Worm (Caenorhabditis elegans) whole organism, L3 larva: ENCODE data around the gene anat-1.

Experiments used
- R02D3.7 ChIP-seq: fragments of 150-350 bp; optimal IDR thresholded peaks from 2 replicates; lab custom pipeline; 2014; ENCODE audit warnings: missing biosample characterization, missing genetic modification characterization
- ama-1 ChIP-seq: fragments of 150-350 bp; optimal IDR thresholded peaks from 2 replicates; lab custom pipeline; 2018
- ceh-16 ChIP-seq: sonication (generic microtip); optimal IDR thresholded peaks from 2 replicates; lab custom pipeline; 2017; ENCODE audit warnings: missing biosample characterization, missing genetic modification characterization
- ceh-82 ChIP-seq: fragments of 150-350 bp; optimal IDR thresholded peaks from 2 replicates; lab custom pipeline; 2014; ENCODE audit warnings: missing biosample characterization, missing genetic modification characterization
- ceh-9 ChIP-seq: sonication (generic microtip); optimal IDR thresholded peaks from 2 replicates; lab custom pipeline; 2018; ENCODE audit warnings: missing biosample characterization, missing genetic modification characterization
- daf-12 ChIP-seq: fragments of 150-350 bp; optimal IDR thresholded peaks from 2 replicates; lab custom pipeline; 2014; ENCODE audit warnings: missing biosample characterization, missing genetic modification reagents, missing genetic modification characterization
- egl-27 ChIP-seq: sonication (generic microtip); optimal IDR thresholded peaks from 4 replicates; lab custom pipeline; 2017; ENCODE audit warnings: missing biosample characterization, missing genetic modification reagents, missing genetic modification characterization
- egl-5 ChIP-seq: fragments of 150-350 bp; optimal IDR thresholded peaks from 2 replicates; lab custom pipeline; 2017; ENCODE audit warnings: missing biosample characterization, missing genetic modification reagents, missing genetic modification characterization, inconsistent platforms
- elt-1 ChIP-seq: fragments of 150-350 bp; optimal IDR thresholded peaks from 2 replicates; lab custom pipeline; 2014; ENCODE audit warnings: missing biosample characterization, missing genetic modification characterization
- elt-2 ChIP-seq: sonication (generic microtip); optimal IDR thresholded peaks from 2 replicates; lab custom pipeline; 2016; ENCODE audit warnings: missing genetic modification reagents, mild to moderate bottlenecking, missing genetic modification characterization, missing compliant biosample characterization
- eor-1 ChIP-seq, 2 experiments: fragments of 150-350 bp; optimal IDR thresholded peaks; 2 replicates each; lab custom pipeline; 2014 to 2018; ENCODE audit warnings: missing biosample characterization in 2 of 2, missing genetic modification characterization in 2 of 2
- fkh-10 ChIP-seq: sonication (generic microtip); optimal IDR thresholded peaks from 2 replicates; lab custom pipeline; 2017; ENCODE audit warnings: missing biosample characterization, missing genetic modification reagents, missing genetic modification characterization
- fkh-2 ChIP-seq: fragments of 150-350 bp; optimal IDR thresholded peaks from 2 replicates; lab custom pipeline; 2014; ENCODE audit warnings: missing biosample characterization, missing genetic modification reagents, missing genetic modification characterization
- lin-15B ChIP-seq: fragments of 150-350 bp; optimal IDR thresholded peaks from 2 replicates; lab custom pipeline; 2014; ENCODE audit warnings: missing biosample characterization, missing genetic modification characterization
- lin-39 ChIP-seq: fragments of 150-350 bp; optimal IDR thresholded peaks from 2 replicates; lab custom pipeline; 2018; ENCODE audit warnings: missing biosample characterization, missing genetic modification reagents, missing genetic modification characterization
- lsy-12 ChIP-seq: sonication (generic microtip); optimal IDR thresholded peaks from 2 replicates; lab custom pipeline; 2016; ENCODE audit warnings: mild to moderate bottlenecking, missing genetic modification characterization, missing compliant biosample characterization
- mdl-1 ChIP-seq: fragments of 150-350 bp; optimal IDR thresholded peaks from 2 replicates; lab custom pipeline; 2014; ENCODE audit warnings: missing biosample characterization, missing genetic modification characterization
- mml-1 ChIP-seq: fragments of 150-350 bp; sonication (generic microtip); optimal IDR thresholded peaks from 3 replicates; lab custom pipeline; 2014; ENCODE audit warnings: missing biosample characterization, missing genetic modification characterization
- nfya-1 ChIP-seq: sonication (generic microtip); optimal IDR thresholded peaks from 2 replicates; lab custom pipeline; 2017; ENCODE audit warnings: missing genetic modification characterization, mild to moderate bottlenecking, missing compliant biosample characterization, antibody characterized with exemption, moderate library complexity; ENCODE audit not compliant: insufficient read depth
- nhr-11 ChIP-seq: fragments of 150-350 bp; optimal IDR thresholded peaks from 2 replicates; lab custom pipeline; 2014; ENCODE audit warnings: missing biosample characterization, missing genetic modification characterization
- nhr-12 ChIP-seq: fragments of 150-350 bp; optimal IDR thresholded peaks from 2 replicates; lab custom pipeline; 2014; ENCODE audit warnings: missing biosample characterization, missing genetic modification characterization
- nhr-23 ChIP-seq: fragments of 150-350 bp; optimal IDR thresholded peaks from 2 replicates; lab custom pipeline; 2014; ENCODE audit warnings: missing biosample characterization, missing genetic modification reagents, missing genetic modification characterization
- nhr-237 ChIP-seq: fragments of 150-350 bp; optimal IDR thresholded peaks from 2 replicates; lab custom pipeline; 2014; ENCODE audit warnings: missing biosample characterization, missing genetic modification characterization
- nhr-25 ChIP-seq: sonication (generic microtip); optimal IDR thresholded peaks from 2 replicates; lab custom pipeline; 2017; ENCODE audit warnings: missing biosample characterization, missing genetic modification characterization
- nhr-43 ChIP-seq: sonication (generic microtip); optimal IDR thresholded peaks from 2 replicates; lab custom pipeline; 2016; ENCODE audit warnings: mild to moderate bottlenecking, missing genetic modification characterization, missing compliant biosample characterization; ENCODE audit not compliant: poor library complexity, severe bottlenecking
- nhr-67 ChIP-seq: fragments of 150-350 bp; optimal IDR thresholded peaks from 2 replicates; lab custom pipeline; 2014; ENCODE audit warnings: missing biosample characterization, missing genetic modification characterization
- nhr-76 ChIP-seq: fragments of 150-350 bp; sonication (generic microtip); optimal IDR thresholded peaks from 5 replicates; lab custom pipeline; 2014; ENCODE audit warnings: missing biosample characterization, missing genetic modification characterization
- nhr-77 ChIP-seq: fragments of 150-350 bp; optimal IDR thresholded peaks from 2 replicates; lab custom pipeline; 2014; ENCODE audit warnings: missing biosample characterization, missing genetic modification characterization
- pha-4 ChIP-seq: fragments of 150-350 bp; optimal IDR thresholded peaks from 2 replicates; lab custom pipeline; 2014; ENCODE audit warnings: missing biosample characterization, missing genetic modification reagents, missing genetic modification characterization
- pqm-1 ChIP-seq: fragments of 150-350 bp; optimal IDR thresholded peaks from 2 replicates; lab custom pipeline; 2017; ENCODE audit warnings: missing biosample characterization, missing genetic modification characterization, inconsistent platforms
- sea-2 ChIP-seq: fragments of 150-350 bp; sonication (generic microtip); optimal IDR thresholded peaks from 4 replicates; lab custom pipeline; 2014; ENCODE audit warnings: missing biosample characterization, missing genetic modification reagents, missing genetic modification characterization
- skn-1 ChIP-seq: fragments of 150-350 bp; optimal IDR thresholded peaks from 2 replicates; lab custom pipeline; 2014; ENCODE audit warnings: missing biosample characterization, missing genetic modification characterization
- snpc-4 ChIP-seq: fragments of 150-350 bp; optimal IDR thresholded peaks from 2 replicates; lab custom pipeline; 2014; ENCODE audit warnings: missing biosample characterization, missing genetic modification characterization
- unc-39 ChIP-seq: sonication (generic microtip); optimal IDR thresholded peaks from 4 replicates; lab custom pipeline; 2017; ENCODE audit warnings: missing biosample characterization, missing genetic modification characterization
- unc-62 ChIP-seq: fragments of 150-350 bp; sonication (generic microtip); optimal IDR thresholded peaks from 4 replicates; lab custom pipeline; 2014; ENCODE audit warnings: missing biosample characterization, missing genetic modification reagents, missing genetic modification characterization
- zag-1 ChIP-seq: fragments of 150-350 bp; optimal IDR thresholded peaks from 2 replicates; lab custom pipeline; 2014; ENCODE audit warnings: missing biosample characterization, missing genetic modification characterization
- ztf-11 ChIP-seq: fragments of 150-350 bp; optimal IDR thresholded peaks from 2 replicates; lab custom pipeline; 2014; ENCODE audit warnings: missing biosample characterization, missing genetic modification characterization
- ztf-4 ChIP-seq: fragments of 150-350 bp; optimal IDR thresholded peaks from 2 replicates; lab custom pipeline; 2014; ENCODE audit warnings: missing biosample characterization, missing genetic modification characterization

anat-1 gene

DNA sequence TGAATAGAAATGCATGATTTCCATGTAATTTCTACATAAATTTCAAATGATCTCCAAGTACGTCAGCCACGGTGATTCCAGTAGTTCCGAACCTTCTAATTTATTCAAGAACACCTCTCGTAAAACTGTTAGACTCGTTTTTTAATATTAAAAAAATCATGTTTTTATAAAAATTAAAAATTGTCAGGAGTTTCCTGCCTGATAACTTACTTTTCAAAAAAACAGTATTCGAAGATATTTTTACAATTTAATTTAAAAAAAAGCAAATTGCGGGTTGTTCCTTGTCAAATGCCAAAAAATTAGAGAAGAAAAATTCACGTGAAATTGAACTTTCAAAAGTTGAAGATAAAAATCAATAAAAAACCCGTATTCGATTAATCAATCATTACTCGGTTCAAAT, 24.9 kb downstream of the anat-1 start, which contains the start of the genes C17H12.3 and C17H12.12:
C17H12.3 (minus strand) TSS at position 101 of the 400 bp plus-strand sequence.
C17H12.12 (plus strand) TSS at position 396 of the 400 bp plus-strand sequence.
- TF ChIP-seq nhr-12 (tag; lab: Kevin White, UChicago) (no peak), nhr-77 (no peak), skn-1 (tag; lab: Kevin White, UChicago) (no peak), eor-1 (tag; optimal IDR thresholded peaks at IDR 0.05; lab: Kevin White, UChicago) (no peak), nhr-237 (tag; lab: Kevin White, UChicago) (no peak), ceh-82 (tag; lab: Kevin White, UChicago) (no peak), pha-4 (tag; lab: Kevin White, UChicago) (no peak), nhr-11 (no peak), R02D3.7 (tag; lab: Kevin White, UChicago) (no peak), fkh-10 (GFP tag; lab: Kevin White, UChicago) (no peak), nhr-43 (no peak), nhr-67 (tag; lab: Kevin White, UChicago) (no peak), zag-1 (no peak), ztf-4 (tag; lab: Kevin White, UChicago) (no peak), mdl-1 (tag; lab: Kevin White, UChicago) (no peak)

DNA sequence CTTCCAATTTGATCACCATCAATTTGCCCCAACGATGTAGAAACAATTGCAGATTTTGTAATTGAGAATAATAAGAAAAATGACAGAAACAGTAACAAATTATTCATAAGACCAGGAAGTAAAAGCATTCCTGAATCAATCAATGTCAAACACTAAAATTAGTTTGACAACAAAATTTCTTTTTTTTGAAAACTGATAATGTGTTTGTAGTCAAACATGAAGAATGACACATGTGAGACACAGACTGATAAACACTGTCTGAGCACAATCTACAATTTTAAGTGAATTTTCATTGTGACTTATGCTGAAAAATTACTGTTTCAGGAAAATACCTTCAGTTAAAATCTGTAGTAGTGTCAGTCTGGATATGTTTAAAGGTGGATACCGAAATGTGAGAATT, 31.5 kb downstream of the anat-1 start, which contains the start of the genes cest-4 and C17H12.11:
cest-4 (minus strand) TSS at position 206 of the 400 bp plus-strand sequence.
C17H12.11 (plus strand) TSS at position 256 of the 400 bp plus-strand sequence.
- TF ChIP-seq elt-2 (peak; percentile 79), ama-1 (lab: Kevin White, UChicago) (no peak), lin-15B (tag; lab: Kevin White, UChicago) (no peak), pqm-1 (tag; lab: Kevin White, UChicago) (peak; percentile 91)

DNA sequence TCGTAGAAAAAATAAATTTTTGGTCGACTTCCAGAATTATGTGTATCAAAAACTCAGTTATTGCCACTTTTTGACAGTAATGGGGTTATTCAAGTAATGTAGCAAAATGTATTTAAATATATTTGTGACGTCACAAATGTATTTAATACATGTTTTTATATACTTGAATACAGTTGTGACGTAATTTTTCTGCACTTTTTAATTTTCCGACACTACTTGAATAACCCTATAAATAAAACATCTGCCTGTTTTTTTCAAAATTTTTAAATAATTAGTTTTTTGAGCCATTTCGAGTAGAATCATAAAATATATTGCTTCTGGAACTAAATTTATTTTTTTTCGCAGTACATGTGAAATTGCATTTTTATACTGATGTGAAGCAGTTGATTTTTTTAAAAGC, 32.7 kb downstream of the anat-1 start:
- no peak for TF ChIP-seq pqm-1 (tag; lab: Kevin White, UChicago)
- TF ChIP-seq mml-1, result no peak
- TF ChIP-seq nhr-11, result no peak
- no peak for TF ChIP-seq nhr-67 (tag; lab: Kevin White, UChicago)
- TF ChIP-seq egl-5 (tag; lab: Kevin White, UChicago), result no peak
- no peak for TF ChIP-seq elt-1
- no peak for TF ChIP-seq lsy-12 (tag; lab: Kevin White, UChicago)
- TF ChIP-seq nhr-12 (tag; lab: Kevin White, UChicago), result no peak
- no peak for TF ChIP-seq nhr-237 (tag; lab: Kevin White, UChicago)
- TF ChIP-seq fkh-2 (tag; lab: Kevin White, UChicago), result no peak
- TF ChIP-seq egl-27, result no peak
- no peak for TF ChIP-seq sea-2 (GFP tag; lab: Kevin White, UChicago)
- TF ChIP-seq nfya-1 (tag; lab: Kevin White, UChicago), result no peak
- no peak for TF ChIP-seq unc-62 (GFP tag; lab: Kevin White, UChicago)
- TF ChIP-seq elt-2, result no peak
- TF ChIP-seq daf-12 (tag; lab: Kevin White, UChicago), result no peak
- no peak for TF ChIP-seq ztf-11

DNA sequence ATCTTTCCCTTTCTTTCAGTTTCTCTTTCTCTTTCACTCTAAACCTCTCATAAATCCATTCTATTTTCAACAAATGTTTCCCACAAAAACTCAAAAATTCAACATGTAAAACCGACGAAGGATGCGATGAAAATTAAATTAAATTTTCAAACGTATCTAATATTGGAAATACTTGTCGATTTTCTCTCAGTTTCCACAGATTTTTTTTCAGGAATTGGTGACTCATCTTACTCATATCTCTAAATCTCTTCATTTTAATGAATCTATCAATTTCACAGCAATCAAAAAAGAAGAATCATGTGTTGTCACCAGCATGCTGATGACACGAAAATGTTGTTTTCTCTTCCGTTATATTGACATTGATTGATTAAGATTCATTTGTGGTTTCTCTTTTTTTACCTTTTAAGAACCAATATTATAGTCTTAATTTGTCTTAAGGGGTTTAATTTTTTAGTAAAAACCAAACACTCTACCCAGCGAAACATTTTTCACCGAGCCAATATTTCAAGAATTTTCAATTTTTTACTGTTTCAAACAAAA, 33.2 kb downstream of the anat-1 start:
- no peak for TF ChIP-seq lin-39 (tag; lab: Kevin White, UChicago)
- no peak for TF ChIP-seq mml-1
- no peak for TF ChIP-seq nhr-23 (tag; lab: Kevin White, UChicago)
- no peak for TF ChIP-seq ztf-4 (tag; lab: Kevin White, UChicago)
- TF ChIP-seq nhr-237 (tag; lab: Kevin White, UChicago), result no peak
- no peak for TF ChIP-seq nhr-67 (tag; lab: Kevin White, UChicago)
- TF ChIP-seq nhr-76, result no peak
- TF ChIP-seq unc-39, result no peak
- no peak for TF ChIP-seq ceh-16
- no peak for TF ChIP-seq ceh-9 (tag; lab: Kevin White, UChicago)
- TF ChIP-seq nhr-12 (tag; lab: Kevin White, UChicago), result no peak
- TF ChIP-seq elt-1, result no peak
- no peak for TF ChIP-seq ztf-11
- no peak for TF ChIP-seq sea-2 (GFP tag; lab: Kevin White, UChicago)
- no peak for TF ChIP-seq nhr-25 (tag; lab: Kevin White, UChicago)
- TF ChIP-seq pqm-1 (tag; lab: Kevin White, UChicago), result no peak
- TF ChIP-seq snpc-4 (tag; lab: Kevin White, UChicago), result no peak
